Fruit fly (Drosophila melanogaster): Measurements from ENCODE around the gene CG15317.
A peak's percentile ranks its signal among the peaks of the same experiment; 100 is the strongest.

Gene CG15317

dm6 chrX:9587881-9588280 is 31.5 kb upstream of the CG15317 start (continued):
- TF ChIP-seq CG11247 (GFP tag; IDR thresholded peaks at IDR 0.05) (0 out of 2 replicates have a peak, but pooled peaks have one; percentile 14), CG13296 (GFP tag; optimal IDR thresholded peaks at IDR 0.05) (peak; percentile 13)

dm6 chrX:9586627-9587026 is 30.3 kb upstream of the CG15317 start:
- TF ChIP-seq mam (GFP tag; optimal IDR thresholded peaks at IDR 0.05) (no peak), Med (GFP tag) (peak; percentile 41)

DNA sequence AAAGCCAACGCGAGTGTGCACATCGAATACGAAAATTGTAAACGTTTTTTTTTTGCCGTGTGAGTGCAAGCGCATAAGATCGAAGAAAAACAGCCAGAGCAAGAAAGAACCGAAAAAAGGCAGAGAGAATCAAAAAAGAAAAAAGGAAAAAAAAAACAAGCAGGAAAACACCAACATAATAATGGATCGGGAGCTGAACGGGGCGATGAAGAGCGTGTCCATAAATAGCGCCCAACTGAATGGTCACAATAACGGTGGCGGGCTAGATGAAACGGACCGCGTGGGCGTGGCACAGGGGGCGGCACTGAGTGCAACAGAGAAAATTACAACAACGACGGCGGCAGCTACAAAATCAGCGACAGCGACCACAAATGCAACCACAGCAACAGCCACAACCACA is 29.7 kb upstream of the CG15317 start:
- no peak for TF ChIP-seq Bgb (GFP tag; IDR thresholded peaks at IDR 0.05; ENCODE audit: partially characterized antibody)
- peak; percentile 29 for TF ChIP-seq CG3065 (GFP tag; optimal IDR thresholded peaks at IDR 0.05)
- TF ChIP-seq CG17361 (GFP tag; IDR thresholded peaks at IDR 0.05), result no peak
- TF ChIP-seq hb (GFP tag; IDR thresholded peaks at IDR 0.05; ENCODE audit: partially characterized antibody), result no peak
- no peak for TF ChIP-seq CG7271 (tag; optimal IDR thresholded peaks at IDR 0.05)
- peak; percentile 3 for TF ChIP-seq CG17359 (tag; optimal IDR thresholded peaks at IDR 0.05)
- no peak for TF ChIP-seq tup (GFP tag; optimal IDR thresholded peaks at IDR 0.05)
- TF ChIP-seq prd (optimal IDR thresholded peaks at IDR 0.05), result no peak
- TF ChIP-seq prd (GFP tag; IDR thresholded peaks at IDR 0.05), result no peak
- TF ChIP-seq CG42726 (GFP tag; IDR thresholded peaks at IDR 0.05; ENCODE audit: partially characterized antibody), result 0 out of 2 replicates have a peak, but pooled peaks have one; percentile 2
- TF ChIP-seq Drgx (GFP tag; IDR thresholded peaks at IDR 0.05), result peak; percentile 67
- TF ChIP-seq Trl (optimal IDR thresholded peaks at IDR 0.05), result no peak
- TF ChIP-seq Trl (GFP tag; optimal IDR thresholded peaks at IDR 0.05), result no peak
- TF ChIP-seq sna (GFP tag; IDR thresholded peaks at IDR 0.05; ENCODE audit: partially characterized antibody), result 0 out of 2 replicates have a peak, but pooled peaks have one; percentile 3
- peak; percentile 55 for TF ChIP-seq CG32772 (GFP tag; IDR thresholded peaks at IDR 0.05)
- no peak for TF ChIP-seq D19B (GFP tag; optimal IDR thresholded peaks at IDR 0.05)
- no peak for TF ChIP-seq CG6683 (GFP tag; optimal IDR thresholded peaks at IDR 0.05)
- TF ChIP-seq CG9932 (GFP tag; IDR thresholded peaks at IDR 0.05), result no peak
- TF ChIP-seq CG6175 (GFP tag; IDR thresholded peaks at IDR 0.05), result no peak
- TF ChIP-seq CG8765 (GFP tag; IDR thresholded peaks at IDR 0.05), result no peak
- TF ChIP-seq nerfin-1 (tag; optimal IDR thresholded peaks at IDR 0.05), result no peak

DNA sequence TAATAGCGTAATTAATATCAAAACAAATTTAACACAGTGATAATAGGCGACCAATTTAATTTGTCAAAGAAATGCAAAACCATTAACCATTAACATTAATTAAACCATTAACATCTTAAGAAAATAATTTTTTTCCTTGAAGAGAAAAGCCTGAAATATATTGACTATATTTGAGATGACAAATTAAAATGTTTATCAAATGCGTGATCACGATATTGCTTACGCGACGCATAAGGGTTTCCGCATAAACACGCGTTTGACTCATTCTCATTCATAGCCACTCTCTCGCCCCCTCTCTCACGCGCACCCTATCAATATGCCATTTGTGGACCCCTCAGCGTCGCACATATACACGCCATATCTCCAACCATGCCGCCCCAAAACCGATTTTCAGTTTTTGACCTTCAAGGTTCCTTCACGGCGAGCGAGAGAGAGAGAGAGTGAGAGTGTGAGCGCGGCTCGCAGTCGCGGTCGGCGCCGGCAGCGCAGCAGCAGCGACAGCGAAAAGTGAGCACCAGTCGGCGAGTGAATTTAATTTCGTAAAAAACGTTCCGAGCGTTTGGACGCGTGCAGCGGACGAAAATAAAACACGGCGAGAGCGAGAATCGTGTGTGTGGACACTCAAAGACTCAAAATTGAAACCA is 29.1 kb upstream of the CG15317 start, which contains the start of gene Hex-A:
Gene Hex-A, plus strand, starts transcription at position 317 of the 644 bp plus-strand sequence.
- TF ChIP-seq CG17829 (tag; optimal IDR thresholded peaks at IDR 0.05), result peak; percentile 98
- peak; percentile 88 for TF ChIP-seq gsb (GFP tag; IDR thresholded peaks at IDR 0.05)
- TF ChIP-seq sens-2 (GFP tag; IDR thresholded peaks at IDR 0.05), result peak; percentile 75
- TF ChIP-seq NFAT (GFP tag; IDR thresholded peaks at IDR 0.05), result peak; percentile 89
- peak; percentile 77 for TF ChIP-seq E2f2 (GFP tag; IDR thresholded peaks at IDR 0.05)
- peak; percentile 37; the same call in 1 of the 2 replicates for TF ChIP-seq CG4360 (GFP tag; IDR thresholded peaks at IDR 0.05)
- peak; percentile 80 for TF ChIP-seq CG16815 (GFP tag; optimal IDR thresholded peaks at IDR 0.05)
- no peak for TF ChIP-seq vnd (GFP tag; IDR thresholded peaks at IDR 0.05; ENCODE audit: partially characterized antibody)
- peak; percentile 91 for TF ChIP-seq CG10431 (GFP tag; optimal IDR thresholded peaks at IDR 0.05)
- peak; percentile 91 for TF ChIP-seq Hmx (GFP tag; optimal IDR thresholded peaks at IDR 0.05)
- TF ChIP-seq CG32532 (GFP tag; IDR thresholded peaks at IDR 0.05), result peak; percentile 92
- TF ChIP-seq tio (GFP tag; optimal IDR thresholded peaks at IDR 0.05), result peak; percentile 85
- TF ChIP-seq Hey (tag; optimal IDR thresholded peaks at IDR 0.05), result peak; percentile 93
- TF ChIP-seq gt (GFP tag; IDR thresholded peaks at IDR 0.05), result peak; percentile 82
- no peak for TF ChIP-seq CG8478 (optimal IDR thresholded peaks at IDR 0.05)
- TF ChIP-seq CG11093 (GFP tag; IDR thresholded peaks at IDR 0.05), result peak; percentile 64
- peak; percentile 82 for TF ChIP-seq pnt (GFP tag; optimal IDR thresholded peaks at IDR 0.05)
- no peak for TF ChIP-seq br (optimal IDR thresholded peaks at IDR 0.05)
- peak; percentile 95 for TF ChIP-seq CG17385 (GFP tag; optimal IDR thresholded peaks at IDR 0.05)
- peak; percentile 97 for TF ChIP-seq CG11723 (GFP tag; optimal IDR thresholded peaks at IDR 0.05)
- TF ChIP-seq CG11247 (GFP tag; IDR thresholded peaks at IDR 0.05), result peak; percentile 87
- TF ChIP-seq CG1603 (tag; optimal IDR thresholded peaks at IDR 0.05), result peak; percentile 82
- peak; percentile 86 for TF ChIP-seq CG14050 (GFP tag; IDR thresholded peaks at IDR 0.05)
- peak; percentile 56; the same call in 2 of the 3 replicates for TF ChIP-seq sr (GFP tag; IDR thresholded peaks at IDR 0.05)

Measured in whole organism, embryonic.